Fruit fly (Drosophila melanogaster) whole organism, embryonic: ENCODE results near the gene Acp1.

Experiments
- Abd-B ChIP-seq: fragments of 200-800 bp; sonication (Bioruptor generic); optimal IDR thresholded peaks from 2 replicates; lab custom pipeline; 2018; ENCODE audit warnings: missing biosample characterization, mild to moderate bottlenecking, missing genetic modification characterization, moderate library complexity
- Awh ChIP-seq: fragments of 200-800 bp; sonication (Bioruptor generic); IDR thresholded peaks from 2 replicates; pipeline ENCODE4, ENCODE4 v1.3.6; 2022; ENCODE audit warnings: missing biosample characterization, missing genetic modification characterization
- CG11247 ChIP-seq: fragments of 200-800 bp; sonication (Bioruptor generic); IDR thresholded peaks from 2 replicates; pipeline ENCODE4 v1.3.6; 2022; ENCODE audit warnings: missing biosample characterization, missing genetic modification characterization
- CG11398 ChIP-seq: fragments of 200-800 bp; sonication (Bioruptor generic); optimal IDR thresholded peaks from 2 replicates; lab custom pipeline; 2016; ENCODE audit warnings: missing biosample characterization, missing genetic modification characterization
- CG12659 ChIP-seq: fragments of 200-800 bp; sonication (Bioruptor generic); optimal IDR thresholded peaks from 3 replicates; lab custom pipeline; 2017; ENCODE audit warnings: mild to moderate bottlenecking, missing biosample characterization, missing genetic modification reagents, missing genetic modification characterization
- CG13287 ChIP-seq: fragments of 200-800 bp; sonication (Bioruptor generic); IDR thresholded peaks from 2 replicates; pipeline ENCODE4 v1.3.6; 2022; ENCODE audit warnings: missing biosample characterization, missing genetic modification characterization; ENCODE audit not compliant: partially characterized antibody
- CG1647 ChIP-seq: fragments of 200-800 bp; sonication (Bioruptor generic); optimal IDR thresholded peaks from 3 replicates; lab custom pipeline; 2016; ENCODE audit warnings: missing biosample characterization, missing genetic modification characterization
- CG16779 ChIP-seq: fragments of 200-800 bp; sonication (Bioruptor generic); IDR thresholded peaks from 2 replicates; pipeline ENCODE4 v1.3.6; 2022; ENCODE audit warnings: missing biosample characterization, missing genetic modification characterization
- CG16815 ChIP-seq: fragments of 200-800 bp; sonication (Bioruptor generic); optimal IDR thresholded peaks from 3 replicates; lab custom pipeline; 2017; ENCODE audit warnings: missing biosample characterization, mild to moderate bottlenecking, missing genetic modification characterization
- CG17361 ChIP-seq: fragments of 200-800 bp; sonication (Bioruptor generic); IDR thresholded peaks from 3 replicates; pipeline ENCODE4 v1.3.6; 2022; ENCODE audit warnings: missing biosample characterization, missing genetic modification characterization
- CG1832 ChIP-seq: fragments of 200-800 bp; sonication (Bioruptor generic); optimal IDR thresholded peaks from 2 replicates; lab custom pipeline; 2017; ENCODE audit warnings: missing biosample characterization, mild to moderate bottlenecking, missing genetic modification characterization, inconsistent platforms
- CG4617 ChIP-seq: fragments of 200-800 bp; sonication (Bioruptor generic); optimal IDR thresholded peaks from 3 replicates; lab custom pipeline; 2016; ENCODE audit warnings: missing biosample characterization, missing genetic modification characterization, borderline replicate concordance
- CG5953 ChIP-seq: fragments of 200-800 bp; sonication (Bioruptor generic); IDR thresholded peaks from 2 replicates; pipeline ENCODE4 v1.3.6; 2022; ENCODE audit warnings: missing biosample characterization, missing genetic modification characterization
- CG6813 ChIP-seq: fragments of 200-800 bp; sonication (Bioruptor generic); optimal IDR thresholded peaks from 2 replicates; lab custom pipeline; 2017; ENCODE audit warnings: missing biosample characterization, missing genetic modification characterization, mild to moderate bottlenecking, moderate library complexity, missing genetic modification reagents
- CG6854 ChIP-seq: fragments of 200-800 bp; sonication (Bioruptor generic); optimal IDR thresholded peaks from 3 replicates; lab custom pipeline; 2017; ENCODE audit warnings: missing biosample characterization, mild to moderate bottlenecking, missing genetic modification characterization
- CG7786 ChIP-seq: fragments of 200-800 bp; sonication (Bioruptor generic); optimal IDR thresholded peaks from 2 replicates; lab custom pipeline; 2016; ENCODE audit warnings: missing biosample characterization, missing genetic modification characterization
- CG8281 ChIP-seq: fragments of 200-800 bp; sonication (Bioruptor generic); optimal IDR thresholded peaks from 2 replicates; lab custom pipeline; 2018; ENCODE audit warnings: missing biosample characterization, mild to moderate bottlenecking, missing genetic modification characterization, moderate library complexity
- CG8388 ChIP-seq: fragments of 200-800 bp; sonication (Bioruptor generic); optimal IDR thresholded peaks from 2 replicates; lab custom pipeline; 2019; ENCODE audit warnings: missing biosample characterization, mild to moderate bottlenecking, missing genetic modification characterization, moderate library complexity
- CG9876 ChIP-seq: fragments of 200-800 bp; sonication (Bioruptor generic); optimal IDR thresholded peaks from 2 replicates; lab custom pipeline; 2016; ENCODE audit warnings: missing biosample characterization, missing genetic modification characterization
- D19A ChIP-seq: fragments of 200-800 bp; optimal IDR thresholded peaks from 3 replicates; lab custom pipeline; 2019; ENCODE audit warnings: missing biosample characterization, mild to moderate bottlenecking, missing genetic modification characterization, moderate library complexity
- Dp ChIP-seq: fragments of 200-800 bp; sonication (Bioruptor generic); optimal IDR thresholded peaks from 2 replicates; lab custom pipeline; 2018; ENCODE audit warnings: missing biosample characterization, mild to moderate bottlenecking, missing genetic modification characterization, moderate library complexity
- Dref ChIP-seq: fragments of 200-800 bp; sonication (Bioruptor generic); IDR thresholded peaks from 2 replicates; pipeline ENCODE4 v1.3.6; 2022; ENCODE audit warnings: missing biosample characterization, missing genetic modification characterization
- Drgx ChIP-seq: fragments of 200-800 bp; sonication (Bioruptor generic); IDR thresholded peaks from 2 replicates; pipeline ENCODE4 v1.3.6; 2022; ENCODE audit warnings: missing biosample characterization, missing genetic modification characterization
- MBD-R2 ChIP-seq: fragments of 200-800 bp; sonication (Bioruptor generic); IDR thresholded peaks from 2 replicates; pipeline ENCODE4 v1.3.6; 2022; ENCODE audit warnings: missing biosample characterization, missing genetic modification characterization
- Meics ChIP-seq: fragments of 200-800 bp; sonication (Bioruptor generic); optimal IDR thresholded peaks from 2 replicates; lab custom pipeline; 2017; ENCODE audit warnings: missing biosample characterization, mild to moderate bottlenecking, missing genetic modification characterization
- Mes4 ChIP-seq: fragments of 200-800 bp; sonication (Bioruptor generic); optimal IDR thresholded peaks from 2 replicates; lab custom pipeline; 2016; ENCODE audit warnings: missing biosample characterization, missing genetic modification characterization
- Oaz ChIP-seq: fragments of 200-800 bp; sonication (Bioruptor generic); IDR thresholded peaks from 2 replicates; pipeline ENCODE4 v1.3.6; 2022; ENCODE audit warnings: missing biosample characterization, missing genetic modification characterization
- Ptx1 ChIP-seq: fragments of 200-800 bp; sonication (Bioruptor generic); IDR thresholded peaks from 2 replicates; pipeline ENCODE4 v1.3.6; 2022; ENCODE audit warnings: missing biosample characterization, missing genetic modification characterization
- Sox102F ChIP-seq: fragments of 200-800 bp; sonication (Bioruptor generic); optimal IDR thresholded peaks from 2 replicates; lab custom pipeline; 2018; ENCODE audit warnings: missing biosample characterization, mild to moderate bottlenecking, missing genetic modification characterization, moderate library complexity
- Ssrp ChIP-seq: fragments of 200-800 bp; sonication (Bioruptor generic); optimal IDR thresholded peaks from 2 replicates; lab custom pipeline; 2018; ENCODE audit warnings: missing biosample characterization, mild to moderate bottlenecking, missing genetic modification characterization, moderate library complexity
- Taf1 ChIP-seq: fragments of 200-800 bp; sonication (Bioruptor generic); IDR thresholded peaks from 2 replicates; pipeline ENCODE4 v1.3.6; 2022; ENCODE audit warnings: missing biosample characterization, missing genetic modification characterization
- al ChIP-seq: fragments of 200-800 bp; sonication (Bioruptor generic); IDR thresholded peaks from 2 replicates; pipeline ENCODE4 v1.3.6; 2022; ENCODE audit warnings: missing biosample characterization, missing genetic modification characterization
- ase ChIP-seq: fragments of 200-800 bp; sonication (Bioruptor generic); IDR thresholded peaks from 3 replicates; pipeline ENCODE4 v1.3.6; 2022; ENCODE audit warnings: missing biosample characterization, missing genetic modification characterization
- bab2 ChIP-seq: fragments of 200-800 bp; sonication (Bioruptor generic); optimal IDR thresholded peaks from 2 replicates; lab custom pipeline; 2016; ENCODE audit warnings: missing biosample characterization, missing genetic modification characterization
- btn ChIP-seq: fragments of 200-800 bp; sonication (Bioruptor generic); optimal IDR thresholded peaks from 2 replicates; lab custom pipeline; 2016; ENCODE audit warnings: missing biosample characterization, missing genetic modification characterization
- cg ChIP-seq: fragments of 200-800 bp; sonication (Bioruptor generic); optimal IDR thresholded peaks from 3 replicates; lab custom pipeline; 2019; ENCODE audit warnings: missing biosample characterization, mild to moderate bottlenecking, missing genetic modification characterization, moderate library complexity
- crol ChIP-seq: fragments of 200-800 bp; sonication (Bioruptor generic); IDR thresholded peaks from 2 replicates; pipeline ENCODE4 v1.3.6; 2022; ENCODE audit warnings: missing biosample characterization, missing genetic modification characterization
- da ChIP-seq: fragments of 200-800 bp; sonication (Bioruptor generic); optimal IDR thresholded peaks from 2 replicates; lab custom pipeline; 2016; ENCODE audit warnings: missing biosample characterization, missing genetic modification characterization
- emc ChIP-seq: fragments of 200-800 bp; sonication (Bioruptor generic); optimal IDR thresholded peaks from 2 replicates; lab custom pipeline; 2016; ENCODE audit warnings: missing biosample characterization, missing genetic modification characterization
- grn ChIP-seq: fragments of 200-800 bp; sonication (Bioruptor generic); optimal IDR thresholded peaks from 3 replicates; lab custom pipeline; 2017; ENCODE audit warnings: missing biosample characterization, missing genetic modification characterization
- ken ChIP-seq: fragments of 200-800 bp; sonication (Bioruptor generic); IDR thresholded peaks from 3 replicates; pipeline ENCODE4 v1.3.6; 2022; ENCODE audit warnings: missing biosample characterization, missing genetic modification characterization
- lbe ChIP-seq: fragments of 200-800 bp; sonication (Bioruptor generic); optimal IDR thresholded peaks from 2 replicates; lab custom pipeline; 2016; ENCODE audit warnings: missing biosample characterization, mild to moderate bottlenecking, missing genetic modification characterization
- lmd ChIP-seq: fragments of 200-800 bp; sonication (Bioruptor generic); IDR thresholded peaks from 2 replicates; pipeline ENCODE4 v1.3.6; 2022; ENCODE audit warnings: missing biosample characterization, missing genetic modification characterization
- luna ChIP-seq: fragments of 200-800 bp; sonication (Bioruptor generic); optimal IDR thresholded peaks from 2 replicates; lab custom pipeline; 2016; ENCODE audit warnings: missing biosample characterization, missing genetic modification characterization
- otp ChIP-seq: fragments of 200-800 bp; sonication (Bioruptor generic); IDR thresholded peaks from 3 replicates; pipeline ENCODE4, ENCODE4 v1.3.6; 2022; ENCODE audit warnings: missing biosample characterization, missing genetic modification characterization
- prd ChIP-seq, 3 experiments: fragments of >200 bp in 2 of 3; fragments of 200-800 bp in 1 of 3; sonication (Bioruptor generic) in 1 of 3; optimal IDR thresholded peaks in 2 of 3; IDR thresholded peaks in 1 of 3; 2 replicates in 2 of 3; 3 replicates in 1 of 3; pipeline versions ENCODE4 v1.3.6 to Lab custom; 2017 to 2022; ENCODE audit warnings: missing biosample characterization in 1 of 3, missing genetic modification characterization in 1 of 3
- rib ChIP-seq: fragments of 200-800 bp; sonication (Bioruptor generic); IDR thresholded peaks from 2 replicates; pipeline ENCODE4 v1.3.6; 2022; ENCODE audit warnings: missing biosample characterization, missing genetic modification characterization
- salm ChIP-seq: fragments of 200-800 bp; sonication (Bioruptor generic); optimal IDR thresholded peaks from 2 replicates; lab custom pipeline; 2018; ENCODE audit warnings: missing biosample characterization, mild to moderate bottlenecking, missing genetic modification characterization
- sens ChIP-seq: fragments of 200-800 bp; sonication (Bioruptor generic); peaks from one replicate; lab custom pipeline; 2016; ENCODE audit warnings: missing biosample characterization, missing genetic modification characterization
- sug ChIP-seq: fragments of 200-800 bp; optimal IDR thresholded peaks from 2 replicates; lab custom pipeline; 2019; ENCODE audit warnings: missing biosample characterization, mild to moderate bottlenecking, missing genetic modification characterization, moderate library complexity
- tna ChIP-seq: fragments of 200-800 bp; sonication (Bioruptor generic); IDR thresholded peaks from 2 replicates; pipeline ENCODE4 v1.3.6; 2022; ENCODE audit warnings: missing biosample characterization, missing genetic modification characterization; ENCODE audit not compliant: partially characterized antibody
- tx ChIP-seq: fragments of 200-800 bp; sonication (Bioruptor generic); optimal IDR thresholded peaks from 2 replicates; lab custom pipeline; 2016; ENCODE audit warnings: missing biosample characterization, missing genetic modification characterization

Gene Acp1

DNA sequence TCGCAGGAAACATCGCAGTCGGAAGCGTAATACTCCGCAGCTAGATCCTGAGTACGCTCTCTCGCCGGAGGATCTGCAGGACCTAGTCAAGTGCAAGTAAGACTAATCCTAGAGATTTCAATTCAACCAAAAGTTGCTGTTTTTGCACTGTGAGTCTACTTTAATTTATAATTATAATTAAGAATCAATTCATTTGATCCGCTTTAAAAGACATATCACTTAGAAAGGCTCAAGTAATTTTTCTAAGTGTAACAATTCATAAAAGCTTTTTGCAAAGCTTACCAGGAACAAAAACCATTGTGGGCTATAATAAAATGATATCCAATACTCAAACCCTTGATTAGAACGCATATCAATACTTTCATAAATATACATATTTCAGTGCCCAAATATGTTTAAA lies 15.5 kb upstream of the Acp1 start (continued):
- TF ChIP-seq Oaz (GFP tag; lab: Robert Waterston, UW) (no peak), ase (0 out of 3 replicates have a peak, but pooled peaks have one; percentile 28), CG8281 (tag; lab: Kevin White, UChicago) (no peak), MBD-R2 (no peak), emc (no peak), Drgx (GFP tag; lab: Robert Waterston, UW) (0 out of 2 replicates have a peak, but pooled peaks have one; percentile 23), CG6813 (GFP tag; lab: Kevin White, UChicago) (no peak), tx (GFP tag; lab: Kevin White, UChicago) (no peak), lmd (peak; percentile 22; the same call in 1 of the 2 replicates), lbe (GFP tag; lab: Kevin White, UChicago) (no peak), CG1832 (no peak), sug (tag; lab: Kevin White, UChicago) (no peak), Ssrp (tag; lab: Kevin White, UChicago) (no peak), da (GFP tag; lab: Kevin White, UChicago) (no peak), CG1647 (GFP tag; lab: Kevin White, UChicago) (no peak), Mes4 (GFP tag; lab: Kevin White, UChicago) (no peak), sens (peak; percentile 69), Dref (GFP tag; lab: Robert Waterston, UW) (no peak), ken (GFP tag; lab: Robert Waterston, UW) (no peak), btn (GFP tag; lab: Kevin White, UChicago) (no peak), CG16815 (GFP tag; lab: Kevin White, UChicago) (no peak), CG13287 (GFP tag; lab: Robert Waterston, UW) (no peak), cg (GFP tag; lab: Kevin White, UChicago) (no peak), Meics (GFP tag; lab: Kevin White, UChicago) (peak; percentile 6), Awh (0 out of 2 replicates have a peak, but pooled peaks have one; percentile 10), salm (no peak), Abd-B (no peak), tna (GFP tag; lab: Robert Waterston, UW) (no peak), grn (GFP tag; lab: Kevin White, UChicago) (no peak), Taf1 (GFP tag; lab: Robert Waterston, UW) (no peak), Dp (GFP tag; lab: Kevin White, UChicago) (no peak), bab2 (GFP tag; lab: Kevin White, UChicago) (no peak), CG9876 (GFP tag; lab: Kevin White, UChicago) (no peak), prd (optimal IDR thresholded peaks at IDR 0.05; lab: Kevin White, UChicago) (no peak), prd (GFP tag; IDR thresholded peaks at IDR 0.05; lab: Robert Waterston, UW) (no peak), rib (GFP tag; lab: Robert Waterston, UW) (no peak), CG5953 (GFP tag; lab: Robert Waterston, UW) (0 out of 2 replicates have a peak, but pooled peaks have one; percentile 16), CG12659 (GFP tag; lab: Kevin White, UChicago) (no peak), CG11247 (0 out of 2 replicates have a peak, but pooled peaks have one; percentile 17), CG8388 (GFP tag; lab: Kevin White, UChicago) (no peak), CG7786 (no peak), CG4617 (GFP tag; lab: Kevin White, UChicago) (no peak), Sox102F (GFP tag; lab: Kevin White, UChicago) (peak; percentile 4), Ptx1 (GFP tag; lab: Robert Waterston, UW) (no peak), D19A (tag; lab: Kevin White, UChicago) (no peak), al (GFP tag; lab: Robert Waterston, UW) (no peak), CG6854 (GFP tag; lab: Kevin White, UChicago) (no peak), otp (no peak), CG16779 (GFP tag; lab: Robert Waterston, UW) (no peak), CG11398 (GFP tag; lab: Kevin White, UChicago) (no peak), luna (GFP tag; lab: Kevin White, UChicago) (no peak), crol (GFP tag; lab: Robert Waterston, UW) (no peak), CG17361 (GFP tag; lab: Robert Waterston, UW) (no peak)
